Fruit fly (Drosophila melanogaster) whole organism, prepupa: ENCODE data around the gene ine.
A peak's percentile ranks its signal among the peaks of the same experiment; 100 is the strongest.

Experiments
- Blimp-1 ChIP-seq: fragments of 200-800 bp; sonication (Bioruptor generic); optimal IDR thresholded peaks from 3 replicates; lab custom pipeline; 2017; ENCODE audit warnings: missing biosample characterization, missing genetic modification characterization, mild to moderate bottlenecking, moderate library complexity, missing genetic modification reagents
- CG10631 ChIP-seq: fragments of 200-800 bp; sonication (Bioruptor generic); optimal IDR thresholded peaks from 2 replicates; lab custom pipeline; 2016; ENCODE audit warnings: missing biosample characterization, missing genetic modification characterization
- CG10669 ChIP-seq: fragments of 200-800 bp; sonication (Bioruptor generic); optimal IDR thresholded peaks from 3 replicates; lab custom pipeline; 2018; ENCODE audit warnings: missing biosample characterization, mild to moderate bottlenecking, missing genetic modification characterization, moderate library complexity
- CG11294 ChIP-seq: fragments of 200-800 bp; sonication (Bioruptor generic); IDR thresholded peaks from 2 replicates; pipeline ENCODE4 v1.3.6; 2022; ENCODE audit warnings: missing biosample characterization, missing genetic modification characterization
- CG11762 ChIP-seq: fragments of 200-800 bp; sonication (Bioruptor generic); optimal IDR thresholded peaks from 3 replicates; lab custom pipeline; 2016; ENCODE audit warnings: missing biosample characterization, missing genetic modification characterization; ENCODE audit not compliant: insufficient read depth
- CG15336 ChIP-seq: fragments of 200-800 bp; sonication (Bioruptor generic); IDR thresholded peaks from 2 replicates; pipeline ENCODE4 v1.3.6; 2022; ENCODE audit warnings: missing biosample characterization, missing genetic modification characterization
- CG1621 ChIP-seq: fragments of 200-800 bp; sonication (Bioruptor generic); optimal IDR thresholded peaks from 3 replicates; lab custom pipeline; 2018; ENCODE audit warnings: missing biosample characterization, mild to moderate bottlenecking, missing genetic modification characterization
- CG16779 ChIP-seq: fragments of 200-800 bp; sonication (Bioruptor generic); optimal IDR thresholded peaks from 3 replicates; lab custom pipeline; 2017; ENCODE audit warnings: missing biosample characterization, mild to moderate bottlenecking, missing genetic modification characterization
- CG3032 ChIP-seq: fragments of 200-800 bp; optimal IDR thresholded peaks from 2 replicates; lab custom pipeline; 2019; ENCODE audit warnings: missing biosample characterization, mild to moderate bottlenecking, missing genetic modification characterization, moderate library complexity
- CG31627 ChIP-seq: fragments of 200-800 bp; sonication (Bioruptor generic); optimal IDR thresholded peaks from 3 replicates; lab custom pipeline; 2016; ENCODE audit warnings: missing biosample characterization, missing genetic modification characterization
- CG32006 ChIP-seq: fragments of 200-800 bp; sonication (Bioruptor generic); optimal IDR thresholded peaks from 3 replicates; lab custom pipeline; 2017; ENCODE audit warnings: missing biosample characterization, mild to moderate bottlenecking, missing genetic modification characterization
- CG34406 ChIP-seq: fragments of 200-800 bp; sonication (Bioruptor generic); optimal IDR thresholded peaks from 3 replicates; lab custom pipeline; 2016; ENCODE audit warnings: missing biosample characterization, missing genetic modification characterization
- CG3919 ChIP-seq: fragments of 200-800 bp; sonication (Bioruptor generic); optimal IDR thresholded peaks from 3 replicates; lab custom pipeline; 2016; ENCODE audit warnings: missing biosample characterization, missing genetic modification characterization
- CG4318 ChIP-seq: fragments of 200-800 bp; sonication (Bioruptor generic); optimal IDR thresholded peaks from 3 replicates; lab custom pipeline; 2017; ENCODE audit warnings: missing biosample characterization, mild to moderate bottlenecking, missing genetic modification characterization
- CG6163 ChIP-seq: fragments of 200-800 bp; sonication (Bioruptor generic); IDR thresholded peaks from 3 replicates; pipeline ENCODE4 v1.3.6; 2022; ENCODE audit warnings: missing biosample characterization, missing genetic modification characterization
- CG6276 ChIP-seq: fragments of 200-800 bp; sonication (Bioruptor generic); optimal IDR thresholded peaks from 2 replicates; lab custom pipeline; 2017; ENCODE audit warnings: missing biosample characterization, mild to moderate bottlenecking, missing genetic modification characterization
- CG6792 ChIP-seq: fragments of 200-800 bp; sonication (Bioruptor generic); optimal IDR thresholded peaks from 3 replicates; lab custom pipeline; 2016; ENCODE audit warnings: missing biosample characterization, missing genetic modification characterization
- CG6854 ChIP-seq: fragments of 200-800 bp; sonication (Bioruptor generic); optimal IDR thresholded peaks from 2 replicates; lab custom pipeline; 2017; ENCODE audit warnings: missing biosample characterization, mild to moderate bottlenecking, missing genetic modification characterization
- CG7368 ChIP-seq: fragments of 200-800 bp; sonication (Bioruptor generic); optimal IDR thresholded peaks from 3 replicates; lab custom pipeline; 2016; ENCODE audit warnings: missing biosample characterization, missing genetic modification characterization
- CG8319 ChIP-seq: fragments of 200-800 bp; sonication (Bioruptor generic); optimal IDR thresholded peaks from 3 replicates; lab custom pipeline; 2016; ENCODE audit warnings: missing biosample characterization, missing genetic modification characterization
- CG8632 ChIP-seq: fragments of 200-800 bp; sonication (Bioruptor generic); optimal IDR thresholded peaks from 3 replicates; lab custom pipeline; 2016; ENCODE audit warnings: missing biosample characterization, missing genetic modification characterization
- CG9139 ChIP-seq: fragments of 200-800 bp; sonication (Bioruptor generic); optimal IDR thresholded peaks from 3 replicates; lab custom pipeline; 2017; ENCODE audit warnings: missing biosample characterization, mild to moderate bottlenecking, missing genetic modification characterization
- Eip75B ChIP-seq: fragments of 200-800 bp; sonication (Bioruptor generic); optimal IDR thresholded peaks from 3 replicates; lab custom pipeline; 2016; ENCODE audit warnings: missing biosample characterization, missing genetic modification characterization
- Eip78C ChIP-seq: fragments of 200-800 bp; sonication (Bioruptor generic); peaks from one replicate; lab custom pipeline; 2016; ENCODE audit warnings: missing biosample characterization, missing genetic modification characterization
- Eip93F ChIP-seq: fragments of 200-800 bp; sonication (Bioruptor generic); optimal IDR thresholded peaks from 2 replicates; lab custom pipeline; 2016; ENCODE audit warnings: missing biosample characterization, mild to moderate bottlenecking, missing genetic modification characterization
- Ets21C ChIP-seq: fragments of 200-800 bp; sonication (Bioruptor generic); optimal IDR thresholded peaks from 3 replicates; lab custom pipeline; 2016; ENCODE audit warnings: missing biosample characterization, missing genetic modification characterization
- Ets96B ChIP-seq: fragments of 200-800 bp; optimal IDR thresholded peaks from 2 replicates; lab custom pipeline; 2019; ENCODE audit warnings: missing biosample characterization, mild to moderate bottlenecking, missing genetic modification characterization, moderate library complexity
- Gug ChIP-seq: fragments of 200-800 bp; sonication (Bioruptor generic); IDR thresholded peaks from 2 replicates; pipeline ENCODE4 v1.3.6; 2022; ENCODE audit warnings: missing biosample characterization, missing genetic modification characterization
- Hr4 ChIP-seq: fragments of 200-800 bp; sonication (Bioruptor generic); optimal IDR thresholded peaks from 3 replicates; lab custom pipeline; 2016; ENCODE audit warnings: missing biosample characterization, missing genetic modification characterization
- OdsH ChIP-seq: fragments of 200-800 bp; sonication (Bioruptor generic); optimal IDR thresholded peaks from 3 replicates; lab custom pipeline; 2016; ENCODE audit warnings: missing biosample characterization, missing genetic modification characterization
- Sox102F ChIP-seq: fragments of 200-800 bp; sonication (Bioruptor generic); optimal IDR thresholded peaks from 2 replicates; lab custom pipeline; 2016; ENCODE audit warnings: missing biosample characterization, mild to moderate bottlenecking, missing genetic modification characterization
- Sox14 ChIP-seq: fragments of 200-800 bp; sonication (Bioruptor generic); optimal IDR thresholded peaks from 3 replicates; lab custom pipeline; 2016; ENCODE audit warnings: missing biosample characterization, missing genetic modification characterization
- Sox15 ChIP-seq: fragments of 200-800 bp; sonication (Bioruptor generic); optimal IDR thresholded peaks from 3 replicates; lab custom pipeline; 2016; ENCODE audit warnings: missing biosample characterization, missing genetic modification characterization
- dac ChIP-seq: fragments of 200-800 bp; sonication (Bioruptor generic); optimal IDR thresholded peaks from 2 replicates; lab custom pipeline; 2017; ENCODE audit warnings: missing biosample characterization, mild to moderate bottlenecking, missing genetic modification characterization
- dsx ChIP-seq: fragments of 200-800 bp; optimal IDR thresholded peaks from 3 replicates; lab custom pipeline; 2019; ENCODE audit warnings: missing biosample characterization, mild to moderate bottlenecking, missing genetic modification characterization, moderate library complexity; ENCODE audit not compliant: poor library complexity, severe bottlenecking
- fkh ChIP-seq: fragments of 200-800 bp; sonication (Bioruptor generic); optimal IDR thresholded peaks from 3 replicates; lab custom pipeline; 2017; ENCODE audit warnings: missing biosample characterization, mild to moderate bottlenecking, missing genetic modification characterization, moderate library complexity
- lz ChIP-seq: fragments of 200-800 bp; sonication (Bioruptor generic); optimal IDR thresholded peaks from 3 replicates; lab custom pipeline; 2016; ENCODE audit warnings: missing biosample characterization, missing genetic modification characterization
- net ChIP-seq: fragments of 200-800 bp; sonication (Bioruptor generic); optimal IDR thresholded peaks from 3 replicates; lab custom pipeline; 2016; ENCODE audit warnings: missing biosample characterization, missing genetic modification characterization
- pdm3 ChIP-seq: fragments of 200-800 bp; sonication (Bioruptor generic); optimal IDR thresholded peaks from 3 replicates; lab custom pipeline; 2016; ENCODE audit warnings: missing biosample characterization, missing genetic modification characterization
- spab ChIP-seq: fragments of 200-800 bp; sonication (Bioruptor generic); optimal IDR thresholded peaks from 2 replicates; lab custom pipeline; 2017; ENCODE audit warnings: missing biosample characterization, mild to moderate bottlenecking, missing genetic modification characterization, missing genetic modification reagents
- ss ChIP-seq, 2 experiments: fragments of 200-800 bp; sonication (Bioruptor generic); optimal IDR thresholded peaks; 2 replicates in 1 of 2; 3 replicates in 1 of 2; lab custom pipeline; 2017 to 2018; ENCODE audit warnings: mild to moderate bottlenecking in 2 of 2, missing biosample characterization in 2 of 2, missing genetic modification characterization in 2 of 2, moderate library complexity in 1 of 2
- svp ChIP-seq: fragments of 200-800 bp; sonication (Bioruptor generic); peaks from one replicate; lab custom pipeline; 2016; ENCODE audit warnings: missing biosample characterization, missing genetic modification characterization
- topi ChIP-seq: fragments of 200-800 bp; sonication (Bioruptor generic); optimal IDR thresholded peaks from 3 replicates; lab custom pipeline; 2016; ENCODE audit warnings: missing biosample characterization, missing genetic modification characterization
- vri ChIP-seq: fragments of 200-800 bp; sonication (Bioruptor generic); optimal IDR thresholded peaks from 3 replicates; lab custom pipeline; 2016; ENCODE audit warnings: missing biosample characterization, mild to moderate bottlenecking, missing genetic modification characterization

ine gene

DNA sequence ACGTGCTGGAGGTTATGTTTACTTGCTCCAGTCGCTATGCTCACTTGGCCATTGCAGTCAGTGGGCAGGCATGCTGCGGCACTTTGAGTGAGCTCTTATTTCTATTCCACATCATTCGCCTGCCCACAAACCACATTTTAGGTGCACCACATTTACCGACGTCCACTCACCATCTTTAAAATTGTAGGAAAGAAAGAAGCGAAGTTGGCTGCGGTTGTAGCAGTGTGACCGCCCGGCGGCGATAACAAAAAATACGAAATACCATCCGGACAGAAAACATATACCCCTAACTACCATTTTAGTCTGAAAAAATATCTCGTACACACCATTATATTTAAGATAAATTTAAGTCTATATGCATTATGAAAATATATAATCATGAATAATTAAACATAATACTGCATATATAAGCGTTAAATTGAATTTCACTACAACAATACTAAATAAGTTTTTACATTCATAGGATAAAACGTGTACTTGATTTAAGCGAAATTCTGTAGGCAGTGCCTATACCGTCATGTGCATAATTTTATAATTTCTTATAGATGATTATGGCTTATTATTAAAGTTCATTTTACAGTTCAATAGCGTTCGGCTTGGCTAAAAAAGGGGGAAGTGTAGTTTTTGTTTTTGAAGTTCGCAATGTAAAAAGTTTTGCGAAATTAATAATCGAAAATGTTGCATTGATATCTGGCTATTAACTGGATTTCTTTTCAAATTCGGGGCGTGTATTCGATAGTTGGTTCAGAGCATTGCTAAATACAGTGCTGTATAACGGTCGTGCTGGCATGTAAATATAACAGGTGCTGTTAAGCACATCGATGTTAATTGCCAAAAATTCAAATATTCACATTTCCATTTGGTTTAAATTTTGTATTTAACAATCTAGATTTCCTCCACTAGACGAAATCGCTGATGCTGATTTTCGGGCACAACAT is 18.4 kb downstream of the ine start, which contains the start of gene RpL27A (continued):
- TF ChIP-seq CG10631 (GFP tag; lab: Kevin White, UChicago) (peak; percentile 64), CG8632 (GFP tag; lab: Kevin White, UChicago) (peak; percentile 35), Gug (GFP tag; lab: Robert Waterston, UW) (no peak), OdsH (peak; percentile 70), CG6163 (GFP tag; lab: Robert Waterston, UW) (peak; percentile 87), CG11294 (GFP tag; lab: Robert Waterston, UW) (no peak; the same call in 1 of the 2 replicates), CG6854 (GFP tag; lab: Kevin White, UChicago) (peak; percentile 90), fkh (GFP tag; lab: Kevin White, UChicago) (peak; percentile 49), CG1621 (tag; lab: Kevin White, UChicago) (peak; percentile 50), CG7368 (GFP tag; lab: Kevin White, UChicago) (peak; percentile 48), CG31627 (GFP tag; lab: Kevin White, UChicago) (peak; percentile 57), CG6276 (GFP tag; lab: Kevin White, UChicago) (no peak), svp (GFP tag; lab: Kevin White, UChicago) (peak; percentile 85), lz (peak; percentile 72), Hr4 (peak; percentile 65), CG3919 (GFP tag; lab: Kevin White, UChicago) (peak; percentile 86), CG11762 (no peak), pdm3 (GFP tag; lab: Kevin White, UChicago) (peak; percentile 57), Eip78C (GFP tag; lab: Kevin White, UChicago) (peak; percentile 80), Ets21C (no peak), CG32006 (GFP tag; lab: Kevin White, UChicago) (peak; percentile 60), CG16779 (tag; lab: Kevin White, UChicago) (no peak), CG9139 (GFP tag; lab: Kevin White, UChicago) (no peak), CG3032 (tag; lab: Kevin White, UChicago) (peak; percentile 43), CG34406 (GFP tag; lab: Kevin White, UChicago) (peak; percentile 72), dsx (GFP tag; lab: Kevin White, UChicago) (peak; percentile 43), ss (GFP tag; optimal IDR thresholded peaks at IDR 0.05; lab: Kevin White, UChicago) (peak; percentile 70 to 75), net (GFP tag; lab: Kevin White, UChicago) (peak; percentile 78), CG6792 (GFP tag; lab: Kevin White, UChicago) (peak; percentile 51)

DNA sequence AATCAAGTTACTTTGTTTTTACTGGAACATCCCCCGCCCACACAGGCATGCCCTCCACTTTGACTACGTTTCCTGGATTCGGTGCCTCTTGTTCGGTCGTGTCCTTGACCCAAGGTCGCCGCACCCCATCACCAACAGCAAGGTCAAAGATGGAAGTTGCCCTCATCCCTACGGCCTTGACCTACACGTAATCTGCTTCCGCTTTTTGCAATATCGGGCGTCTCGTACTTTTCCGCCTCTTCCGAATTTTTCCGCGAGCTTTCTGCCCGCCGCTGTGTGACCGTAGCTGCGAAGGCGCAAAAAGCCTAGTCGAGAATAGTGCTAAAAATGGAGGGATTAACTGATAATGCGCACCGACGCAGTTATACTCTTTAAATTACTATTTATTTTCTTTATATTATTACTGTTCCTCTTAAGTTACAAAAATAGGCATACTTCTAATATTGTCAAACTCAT is 20.3 kb downstream of the ine start, which contains the start of gene Gs1l:
Gs1l (minus strand) TSS at position 269 of the 456 bp plus-strand sequence.
- TF ChIP-seq Ets96B (tag; lab: Kevin White, UChicago) (no peak), CG6854 (GFP tag; lab: Kevin White, UChicago) (peak; percentile 0), dsx (GFP tag; lab: Kevin White, UChicago) (peak; percentile 80), CG8319 (GFP tag; lab: Kevin White, UChicago) (no peak), fkh (GFP tag; lab: Kevin White, UChicago) (no peak), CG3919 (GFP tag; lab: Kevin White, UChicago) (no peak), CG32006 (GFP tag; lab: Kevin White, UChicago) (no peak), vri (GFP tag; lab: Kevin White, UChicago) (peak; percentile 44), CG3032 (tag; lab: Kevin White, UChicago) (peak; percentile 6), CG4318 (GFP tag; lab: Kevin White, UChicago) (no peak), Eip93F (GFP tag; lab: Kevin White, UChicago) (no peak), Sox15 (GFP tag; lab: Kevin White, UChicago) (no peak), CG9139 (GFP tag; lab: Kevin White, UChicago) (no peak), lz (no peak), CG11294 (GFP tag; lab: Robert Waterston, UW) (no peak), dac (GFP tag; lab: Kevin White, UChicago) (no peak), CG10669 (GFP tag; lab: Kevin White, UChicago) (no peak), topi (GFP tag; lab: Kevin White, UChicago) (peak; percentile 24), CG15336 (GFP tag; lab: Robert Waterston, UW) (0 out of 2 replicates have a peak, but pooled peaks have one; percentile 10), CG8632 (GFP tag; lab: Kevin White, UChicago) (no peak), svp (GFP tag; lab: Kevin White, UChicago) (peak; percentile 89), CG1621 (tag; lab: Kevin White, UChicago) (peak; percentile 35), Sox14 (GFP tag; lab: Kevin White, UChicago) (peak; percentile 28), CG7368 (GFP tag; lab: Kevin White, UChicago) (no peak), Blimp-1 (GFP tag; lab: Kevin White, UChicago) (no peak), CG6163 (GFP tag; lab: Robert Waterston, UW) (0 out of 3 replicates have a peak, but pooled peaks have one; percentile 26), Sox102F (no peak), CG16779 (tag; lab: Kevin White, UChicago) (no peak), Eip78C (GFP tag; lab: Kevin White, UChicago) (peak; percentile 71), Gug (GFP tag; lab: Robert Waterston, UW) (no peak), spab (GFP tag; lab: Kevin White, UChicago) (no peak), Eip75B (peak; percentile 12), CG11762 (no peak)
